Worm (Caenorhabditis elegans) whole organism, L1 larva: ENCODE data around the gene lec-6.

ENCODE experiments used
- aha-1 ChIP-seq: fragments of 150-350 bp; optimal IDR thresholded peaks from 2 replicates; lab custom pipeline; 2014; ENCODE audit warnings: missing biosample characterization, missing genetic modification characterization
- aly-2 ChIP-seq: fragments of 150-350 bp; optimal IDR thresholded peaks from 2 replicates; lab custom pipeline; 2014; ENCODE audit warnings: missing biosample characterization, missing genetic modification characterization
- ceh-8 ChIP-seq: fragments of 200-800 bp; sonication (Bioruptor generic); optimal IDR thresholded peaks from 2 replicates; lab custom pipeline; 2018; ENCODE audit warnings: mild to moderate bottlenecking, missing genetic modification characterization, moderate library complexity, missing compliant biosample characterization
- ceh-82 ChIP-seq, 3 experiments: fragments of 150-350 bp in 1 of 3; sonication (generic microtip) in 2 of 3; optimal IDR thresholded peaks; 2 replicates each; lab custom pipeline; 2014 to 2017; ENCODE audit warnings: missing biosample characterization in 3 of 3, missing genetic modification characterization in 3 of 3
- ces-1 ChIP-seq: fragments of 150-350 bp; optimal IDR thresholded peaks from 2 replicates; lab custom pipeline; 2014; ENCODE audit warnings: missing biosample characterization, missing genetic modification reagents, missing genetic modification characterization
- dsc-1 ChIP-seq: sonication (generic microtip); optimal IDR thresholded peaks from 2 replicates; lab custom pipeline; 2016; ENCODE audit warnings: mild to moderate bottlenecking, missing genetic modification characterization, missing compliant biosample characterization
- efl-1 ChIP-seq, 4 experiments: fragments of 150-350 bp; optimal IDR thresholded peaks in 3 of 4; peaks in 1 of 4; 1 replicate in 1 of 4; 2 replicates in 3 of 4; lab custom pipeline; 2014; ENCODE audit warnings: missing biosample characterization in 2 of 4, missing genetic modification characterization in 2 of 4, missing genetic modification reagents in 2 of 4
- egl-27 ChIP-seq, 2 experiments: fragments of 150-350 bp in 1 of 2; sonication (generic microtip); optimal IDR thresholded peaks; 3 replicates each; lab custom pipeline; 2017 to 2018; ENCODE audit warnings: missing biosample characterization in 2 of 2, missing genetic modification characterization in 2 of 2, missing genetic modification reagents in 2 of 2
- elt-3 ChIP-seq, 6 experiments: fragments of 150-350 bp in 1 of 6; sonication (generic microtip); optimal IDR thresholded peaks; 2 replicates each; lab custom pipeline; 2017 to 2018; ENCODE audit warnings: missing biosample characterization in 6 of 6, missing genetic modification characterization in 6 of 6, inconsistent platforms in 1 of 6
- ets-5 ChIP-seq: fragments of 200-800 bp; sonication (Bioruptor generic); IDR thresholded peaks from 2 replicates; pipeline ENCODE4 v1.3.6; 2022; ENCODE audit warnings: missing genetic modification characterization, missing compliant biosample characterization
- fkh-10 ChIP-seq: sonication (generic microtip); optimal IDR thresholded peaks from 2 replicates; lab custom pipeline; 2017; ENCODE audit warnings: missing biosample characterization, missing genetic modification reagents, missing genetic modification characterization
- fkh-4 ChIP-seq: sonication (generic microtip); optimal IDR thresholded peaks from 2 replicates; lab custom pipeline; 2016; ENCODE audit warnings: missing compliant biosample characterization, missing genetic modification characterization, borderline replicate concordance
- fos-1 ChIP-seq: fragments of 150-350 bp; optimal IDR thresholded peaks from 2 replicates; lab custom pipeline; 2014; ENCODE audit warnings: missing biosample characterization, missing genetic modification characterization
- grh-1 ChIP-seq: fragments of 200-800 bp; sonication (Bioruptor generic); IDR thresholded peaks from 2 replicates; pipeline ENCODE4 v1.3.6; 2022; ENCODE audit warnings: missing genetic modification reagents, missing genetic modification characterization, missing compliant biosample characterization
- hlh-4 ChIP-seq: sonication (generic microtip); optimal IDR thresholded peaks from 2 replicates; lab custom pipeline; 2016; ENCODE audit warnings: mild to moderate bottlenecking, missing genetic modification characterization, missing compliant biosample characterization
- hpl-2 ChIP-seq: fragments of 150-350 bp; optimal IDR thresholded peaks from 2 replicates; lab custom pipeline; 2014; ENCODE audit warnings: missing biosample characterization, missing genetic modification reagents, missing genetic modification characterization
- isw-1 ChIP-seq: fragments of 200-800 bp; sonication (Bioruptor generic); IDR thresholded peaks from 2 replicates; pipeline ENCODE4 v1.3.6; 2022; ENCODE audit warnings: missing genetic modification characterization, missing compliant biosample characterization
- lin-13 ChIP-seq: fragments of 150-350 bp; optimal IDR thresholded peaks from 2 replicates; lab custom pipeline; 2014; ENCODE audit warnings: missing biosample characterization, missing genetic modification reagents, missing genetic modification characterization
- lin-35 ChIP-seq, 2 experiments: fragments of 150-350 bp; optimal IDR thresholded peaks; 2 replicates each; lab custom pipeline; 2014; ENCODE audit warnings: missing biosample characterization in 2 of 2, missing genetic modification characterization in 2 of 2, missing genetic modification reagents in 2 of 2
- lin-39 ChIP-seq: fragments of 150-350 bp; optimal IDR thresholded peaks from 2 replicates; lab custom pipeline; 2014; ENCODE audit warnings: missing biosample characterization, missing genetic modification reagents, missing genetic modification characterization
- lir-3 ChIP-seq: sonication (generic microtip); optimal IDR thresholded peaks from 2 replicates; lab custom pipeline; 2016; ENCODE audit warnings: mild to moderate bottlenecking, missing genetic modification characterization, moderate library complexity, missing compliant biosample characterization; ENCODE audit not compliant: poor library complexity
- lsy-2 ChIP-seq, 2 experiments: fragments of 150-350 bp; optimal IDR thresholded peaks; 2 replicates each; lab custom pipeline; 2014; ENCODE audit warnings: missing biosample characterization in 2 of 2, missing genetic modification characterization in 2 of 2
- mdl-1 ChIP-seq, 2 experiments: fragments of 150-350 bp; optimal IDR thresholded peaks; 2 replicates each; lab custom pipeline; 2014 to 2017; ENCODE audit warnings: missing biosample characterization in 2 of 2, missing genetic modification characterization in 2 of 2, inconsistent platforms in 1 of 2
- mef-2 ChIP-seq: fragments of 150-350 bp; optimal IDR thresholded peaks from 2 replicates; lab custom pipeline; 2014; ENCODE audit warnings: missing biosample characterization, missing genetic modification characterization
- nhr-19 ChIP-seq: fragments of 200-800 bp; sonication (Bioruptor generic); conservative IDR thresholded peaks from 2 replicates; pipeline ENCODE4 v1.3.6; 2022; ENCODE audit warnings: missing genetic modification characterization, missing compliant biosample characterization
- nhr-28 ChIP-seq: fragments of 150-350 bp; optimal IDR thresholded peaks from 2 replicates; lab custom pipeline; 2014; ENCODE audit warnings: missing biosample characterization, missing genetic modification characterization
- nhr-47 ChIP-seq: sonication (generic microtip); optimal IDR thresholded peaks from 2 replicates; lab custom pipeline; 2016; ENCODE audit warnings: mild to moderate bottlenecking, missing genetic modification characterization, moderate library complexity, missing compliant biosample characterization
- nhr-76 ChIP-seq: sonication (generic microtip); optimal IDR thresholded peaks from 2 replicates; lab custom pipeline; 2017; ENCODE audit warnings: missing biosample characterization, missing genetic modification characterization
- nhr-77 ChIP-seq: fragments of 150-350 bp; optimal IDR thresholded peaks from 2 replicates; lab custom pipeline; 2014; ENCODE audit warnings: missing biosample characterization, missing genetic modification characterization
- rnt-1 ChIP-seq: sonication (generic microtip); optimal IDR thresholded peaks from 2 replicates; lab custom pipeline; 2016; ENCODE audit warnings: mild to moderate bottlenecking, missing genetic modification characterization, moderate library complexity, missing compliant biosample characterization
- skn-1 ChIP-seq: fragments of 150-350 bp; optimal IDR thresholded peaks from 2 replicates; lab custom pipeline; 2014; ENCODE audit warnings: missing biosample characterization, missing genetic modification characterization
- sox-4 ChIP-seq: sonication (generic microtip); optimal IDR thresholded peaks from 2 replicates; lab custom pipeline; 2016; ENCODE audit warnings: missing genetic modification characterization, missing compliant biosample characterization
- sptf-1 ChIP-seq: fragments of 150-350 bp; optimal IDR thresholded peaks from 2 replicates; lab custom pipeline; 2014; ENCODE audit warnings: missing biosample characterization, missing genetic modification characterization
- sup-37 ChIP-seq: fragments of 200-800 bp; sonication (Bioruptor generic); optimal IDR thresholded peaks from 2 replicates; lab custom pipeline; 2018; ENCODE audit warnings: mild to moderate bottlenecking, missing genetic modification characterization, missing compliant biosample characterization
- tbx-2 ChIP-seq: sonication (generic microtip); optimal IDR thresholded peaks from 2 replicates; lab custom pipeline; 2016; ENCODE audit warnings: missing genetic modification characterization, missing compliant biosample characterization
- unc-86 ChIP-seq: sonication (generic microtip); optimal IDR thresholded peaks from 2 replicates; lab custom pipeline; 2016; ENCODE audit warnings: missing genetic modification characterization, missing compliant biosample characterization
- unc-98 ChIP-seq: fragments of 200-800 bp; sonication (Bioruptor generic); IDR thresholded peaks from 2 replicates; pipeline ENCODE4 v1.3.6; 2022; ENCODE audit warnings: missing genetic modification characterization, missing compliant biosample characterization
- xbp-1 ChIP-seq: sonication (generic microtip); optimal IDR thresholded peaks from 2 replicates; lab custom pipeline; 2016; ENCODE audit warnings: missing genetic modification characterization, missing compliant biosample characterization
- ztf-11 ChIP-seq, 2 experiments: sonication (generic microtip); optimal IDR thresholded peaks; 2 replicates each; lab custom pipeline; 2016 to 2017; ENCODE audit warnings: missing genetic modification characterization in 2 of 2, missing biosample characterization in 1 of 2, missing compliant biosample characterization in 1 of 2
- ztf-4 ChIP-seq: fragments of 150-350 bp; optimal IDR thresholded peaks from 2 replicates; lab custom pipeline; 2014; ENCODE audit warnings: missing biosample characterization, missing genetic modification characterization

lec-6 gene

ce11 chrIII:598168-598567 lies 2.0 kb downstream of the lec-6 start (continued):
- TF ChIP-seq fos-1 (tag; lab: Kevin White, UChicago) (peak; percentile 25), ceh-8 (GFP tag; lab: Kevin White, UChicago) (no peak), ces-1 (GFP tag; lab: Kevin White, UChicago) (no peak), egl-27 (tag; optimal IDR thresholded peaks at IDR 0.05; lab: Kevin White, UChicago) (peak in 1 of 2 experiments; percentile 34), nhr-19 (GFP tag; lab: Robert Waterston, UW) (no peak), nhr-77 (peak; percentile 18), xbp-1 (peak; percentile 41), lin-13 (GFP tag; lab: Kevin White, UChicago) (peak; percentile 0), unc-98 (GFP tag; lab: Robert Waterston, UW) (no peak), nhr-28 (tag; lab: Kevin White, UChicago) (no peak), nhr-76 (tag; lab: Kevin White, UChicago) (no peak), isw-1 (GFP tag; lab: Robert Waterston, UW) (peak; percentile 27; the same call in 1 of the 2 replicates), grh-1 (no peak), ztf-11 (tag; optimal IDR thresholded peaks at IDR 0.05; lab: Kevin White, UChicago) (peak in 1 of 2 experiments; percentile 3), ztf-4 (tag; lab: Kevin White, UChicago) (no peak), lsy-2 (tag; optimal IDR thresholded peaks at IDR 0.05; lab: Kevin White, UChicago) (peak; percentile 47 to 62), rnt-1 (tag; lab: Kevin White, UChicago) (no peak), dsc-1 (tag; lab: Kevin White, UChicago) (peak; percentile 46), fkh-10 (GFP tag; lab: Kevin White, UChicago) (peak; percentile 76), fkh-4 (no peak), ets-5 (GFP tag; lab: Robert Waterston, UW) (no peak), skn-1 (tag; lab: Kevin White, UChicago) (peak; percentile 32), mdl-1 (tag; optimal IDR thresholded peaks at IDR 0.05; lab: Kevin White, UChicago) (peak in 1 of 2 experiments; percentile 52), elt-3 (tag; optimal IDR thresholded peaks at IDR 0.05; lab: Kevin White, UChicago) (no peak), ceh-82 (tag; optimal IDR thresholded peaks at IDR 0.05; lab: Kevin White, UChicago) (peak; percentile 2 to 65 (median 50)), sptf-1 (no peak), mef-2 (tag; lab: Kevin White, UChicago) (no peak), sox-4 (tag; lab: Kevin White, UChicago) (no peak), aha-1 (tag; lab: Kevin White, UChicago) (no peak), lin-39 (peak; percentile 9), aly-2 (tag; lab: Kevin White, UChicago) (no peak)

- TF ChIP-seq unc-86 (no peak), egl-27 (tag; optimal IDR thresholded peaks at IDR 0.05; lab: Kevin White, UChicago) (no peak), unc-98 (GFP tag; lab: Robert Waterston, UW) (no peak), lin-39 (no peak), skn-1 (tag; lab: Kevin White, UChicago) (no peak), efl-1 (optimal IDR thresholded peaks at IDR 0.05; lab: Kevin White, UChicago) (no peak), efl-1 (GFP tag; optimal IDR thresholded peaks at IDR 0.05 in 1 of 2; lab: Kevin White, UChicago) (no peak), hpl-2 (GFP tag; lab: Kevin White, UChicago) (no peak), tbx-2 (tag; lab: Kevin White, UChicago) (no peak), lin-35 (GFP tag; optimal IDR thresholded peaks at IDR 0.05; lab: Kevin White, UChicago) (no peak), fkh-10 (GFP tag; lab: Kevin White, UChicago) (no peak), sup-37 (GFP tag; lab: Kevin White, UChicago) (no peak), hlh-4 (tag; lab: Kevin White, UChicago) (no peak), nhr-77 (no peak), lir-3 (tag; lab: Kevin White, UChicago) (no peak), lin-13 (GFP tag; lab: Kevin White, UChicago) (no peak), nhr-47 (tag; lab: Kevin White, UChicago) (no peak), ztf-4 (tag; lab: Kevin White, UChicago) (no peak), xbp-1 (no peak), elt-3 (tag; optimal IDR thresholded peaks at IDR 0.05; lab: Kevin White, UChicago) (no peak), lsy-2 (tag; optimal IDR thresholded peaks at IDR 0.05; lab: Kevin White, UChicago) (no peak)
These were observed 4.7 kb downstream of the lec-6 start for ce11 chrIII:595449-595848.
